Fruit fly (Drosophila melanogaster): ENCODE results near the gene Btk.

DNA sequence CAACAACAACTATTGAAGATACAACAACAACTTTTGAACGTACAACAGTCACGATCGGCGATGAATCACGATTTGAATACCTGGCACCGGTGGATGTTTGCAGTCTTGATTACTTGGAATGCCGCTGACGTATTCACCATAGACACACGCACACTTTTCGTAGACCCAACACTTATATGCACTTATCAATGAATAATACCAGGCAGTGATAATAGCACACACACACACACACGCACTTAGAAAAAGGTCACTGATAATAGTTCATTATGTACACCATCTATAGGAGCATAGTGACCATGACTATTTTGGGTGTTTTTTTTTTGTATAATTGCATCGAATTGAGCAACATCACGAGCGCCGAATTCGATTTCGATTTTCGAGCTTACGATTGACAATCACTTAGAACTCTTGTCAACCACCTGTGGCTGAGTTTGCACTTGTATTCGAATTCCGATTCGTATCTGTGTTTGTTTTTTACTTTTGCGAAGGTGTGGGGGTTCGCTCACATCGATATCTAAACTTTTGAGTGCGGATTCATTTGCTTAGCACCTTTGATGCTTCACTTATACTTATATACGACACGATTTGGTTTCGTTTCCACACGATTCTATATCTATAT, 61.7 kb downstream of the Btk start:
- TF ChIP-seq Dll (GFP tag; IDR thresholded peaks at IDR 0.05; ENCODE audit: partially characterized antibody) (no peak), HmgZ (tag; optimal IDR thresholded peaks at IDR 0.05) (no peak), CG5245 (GFP tag; optimal IDR thresholded peaks at IDR 0.05) (no peak), psq (GFP tag; optimal IDR thresholded peaks at IDR 0.05) (no peak), zen (tag; optimal IDR thresholded peaks at IDR 0.05) (no peak)

Measured in whole organism, embryonic.